Fruit fly (Drosophila melanogaster) whole organism, pupa: ENCODE measurements around the gene Trmt112.

ENCODE experiments used
- CG10348 ChIP-seq: fragments of 200-800 bp; sonication (Bioruptor generic); IDR thresholded peaks from 2 replicates; pipeline ENCODE4 v1.3.6; 2022; ENCODE audit warnings: missing biosample characterization, missing genetic modification characterization
- CG12605 ChIP-seq: fragments of 200-800 bp; sonication (Bioruptor generic); IDR thresholded peaks from 2 replicates; pipeline ENCODE4 v1.3.6; 2022; ENCODE audit warnings: missing biosample characterization, missing genetic modification characterization
- CG13204 ChIP-seq: fragments of 200-800 bp; sonication (Bioruptor generic); optimal IDR thresholded peaks from 2 replicates; lab custom pipeline; 2018; ENCODE audit warnings: missing biosample characterization, mild to moderate bottlenecking, missing genetic modification characterization, moderate library complexity
- CG14655 ChIP-seq: fragments of 200-800 bp; sonication (Bioruptor generic); optimal IDR thresholded peaks from 3 replicates; lab custom pipeline; 2017; ENCODE audit warnings: mild to moderate bottlenecking, missing biosample characterization, missing genetic modification reagents, missing genetic modification characterization
- CG15710 ChIP-seq: fragments of 200-800 bp; sonication (Bioruptor generic); optimal IDR thresholded peaks from 2 replicates; lab custom pipeline; 2018; ENCODE audit warnings: missing biosample characterization, mild to moderate bottlenecking, missing genetic modification characterization, moderate library complexity
- CG17806 ChIP-seq: fragments of 200-800 bp; sonication (Bioruptor generic); optimal IDR thresholded peaks from 2 replicates; lab custom pipeline; 2018; ENCODE audit warnings: missing biosample characterization, mild to moderate bottlenecking, missing genetic modification characterization, moderate library complexity
- CG32121 ChIP-seq: fragments of 200-800 bp; sonication (Bioruptor generic); IDR thresholded peaks from 2 replicates; pipeline ENCODE4 v1.3.6; 2022; ENCODE audit warnings: missing biosample characterization, missing genetic modification characterization
- CG34367 ChIP-seq: fragments of 200-800 bp; sonication (Bioruptor generic); optimal IDR thresholded peaks from 2 replicates; lab custom pipeline; 2018; ENCODE audit warnings: missing biosample characterization, mild to moderate bottlenecking, missing genetic modification characterization
- CG4496 ChIP-seq: fragments of 200-800 bp; sonication (Bioruptor generic); IDR thresholded peaks from 3 replicates; pipeline ENCODE4 v1.3.6; 2022; ENCODE audit warnings: missing biosample characterization, missing genetic modification characterization
- CG8159 ChIP-seq: fragments of 200-800 bp; sonication (Bioruptor generic); optimal IDR thresholded peaks from 3 replicates; lab custom pipeline; 2018; ENCODE audit warnings: missing biosample characterization, mild to moderate bottlenecking, missing genetic modification characterization, moderate library complexity
- CG8301 ChIP-seq: fragments of 200-800 bp; sonication (Bioruptor generic); optimal IDR thresholded peaks from 2 replicates; lab custom pipeline; 2018; ENCODE audit warnings: missing biosample characterization, mild to moderate bottlenecking, missing genetic modification characterization
- CG9948 ChIP-seq: fragments of 200-800 bp; sonication (Bioruptor generic); optimal IDR thresholded peaks from 2 replicates; lab custom pipeline; 2018; ENCODE audit warnings: missing biosample characterization, mild to moderate bottlenecking, missing genetic modification characterization, moderate library complexity
- D1 ChIP-seq: fragments of 200-800 bp; sonication (Bioruptor generic); optimal IDR thresholded peaks from 2 replicates; lab custom pipeline; 2018; ENCODE audit warnings: missing biosample characterization, mild to moderate bottlenecking, missing genetic modification characterization, moderate library complexity
- EcR ChIP-seq: fragments of 200-800 bp; sonication (Bioruptor generic); optimal IDR thresholded peaks from 3 replicates; lab custom pipeline; 2019; ENCODE audit warnings: missing biosample characterization, missing genetic modification characterization, mild to moderate bottlenecking, moderate library complexity, missing genetic modification reagents
- Ets98B ChIP-seq: fragments of 200-800 bp; sonication (Bioruptor generic); IDR thresholded peaks from 2 replicates; pipeline ENCODE4 v1.3.6; 2022; ENCODE audit warnings: missing biosample characterization, missing genetic modification characterization
- Pif1A ChIP-seq: fragments of 200-800 bp; sonication (Bioruptor generic); optimal IDR thresholded peaks from 3 replicates; lab custom pipeline; 2016; ENCODE audit warnings: missing biosample characterization, missing genetic modification characterization
- Pif1B ChIP-seq: fragments of 200-800 bp; sonication (Bioruptor generic); optimal IDR thresholded peaks from 3 replicates; lab custom pipeline; 2016; ENCODE audit warnings: missing biosample characterization, missing genetic modification characterization
- Snoo ChIP-seq: fragments of 200-800 bp; sonication (Bioruptor generic); optimal IDR thresholded peaks from 3 replicates; lab custom pipeline; 2017; ENCODE audit warnings: missing biosample characterization, mild to moderate bottlenecking, missing genetic modification characterization, inconsistent platforms
- fd96Ca ChIP-seq: fragments of 200-800 bp; sonication (Bioruptor generic); IDR thresholded peaks from 3 replicates; pipeline ENCODE4 v1.3.6; 2022; ENCODE audit warnings: missing biosample characterization, missing genetic modification characterization
- rn ChIP-seq: fragments of 200-800 bp; sonication (Bioruptor generic); IDR thresholded peaks from 2 replicates; pipeline ENCODE4 v1.3.6; 2022; ENCODE audit warnings: missing biosample characterization, missing genetic modification characterization

Gene Trmt112

DNA sequence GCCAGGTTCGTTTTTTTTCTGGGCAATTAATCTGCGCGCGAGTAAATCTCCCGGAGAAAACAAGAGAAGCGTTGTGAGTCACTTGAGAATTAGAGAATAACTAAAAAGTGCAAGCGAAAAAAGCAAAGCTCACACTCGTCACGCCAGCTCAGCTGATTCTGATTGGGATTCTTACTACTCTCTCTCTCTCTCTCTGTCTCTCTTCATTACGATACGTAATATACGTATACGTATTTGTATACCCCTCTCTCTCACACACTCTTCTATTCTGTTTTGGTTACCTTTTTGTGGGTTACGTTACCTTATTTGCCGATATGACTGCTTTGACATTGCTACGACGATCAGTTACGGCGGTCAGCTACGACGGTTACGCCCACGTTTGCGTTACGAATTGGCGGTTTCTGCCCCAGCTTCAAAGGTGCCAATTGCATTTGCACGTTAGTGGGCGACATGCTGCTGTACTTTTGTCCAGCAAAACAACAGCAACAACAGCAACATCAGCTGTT, 13.8 kb downstream of the Trmt112 start, which contains the start of the genes Targ1, CG10512 and Targ2:
Targ1 (minus strand) TSS at position 106 of the 506 bp plus-strand sequence.
CG10512 (plus strand) TSS at position 144 of the 506 bp plus-strand sequence.
Targ2 (minus strand) TSS at position 456 of the 506 bp plus-strand sequence.
- TF ChIP-seq Pif1B = no peak
- TF ChIP-seq CG12605 (GFP tag; lab: Robert Waterston, UW) = no peak
- 0 out of 2 replicates have a peak, but pooled peaks have one; percentile 22 for TF ChIP-seq CG32121
- no peak for TF ChIP-seq Snoo (tag; lab: Kevin White, UChicago)
- peak; percentile 37 for TF ChIP-seq EcR
- no peak for TF ChIP-seq CG8159 (tag; lab: Kevin White, UChicago)
- TF ChIP-seq CG9948 (tag; lab: Kevin White, UChicago) = no peak
- no peak for TF ChIP-seq CG10348 (GFP tag; lab: Robert Waterston, UW)

dm6 chr3L:21202029-21202776, 14.4 kb downstream of the Trmt112 start:
- TF ChIP-seq CG14655 (GFP tag; lab: Kevin White, UChicago) (peak; percentile 11), CG15710 (no peak), EcR (peak; percentile 72), Pif1B (no peak), D1 (tag; lab: Kevin White, UChicago) (peak; percentile 52)

- no peak for TF ChIP-seq Snoo (tag; lab: Kevin White, UChicago)
- TF ChIP-seq CG12605 (GFP tag; lab: Robert Waterston, UW) = no peak
- TF ChIP-seq Pif1A (GFP tag; lab: Kevin White, UChicago) = no peak
- TF ChIP-seq Ets98B (GFP tag; lab: Robert Waterston, UW) = no peak
- no peak for TF ChIP-seq fd96Ca
- TF ChIP-seq rn (GFP tag; lab: Robert Waterston, UW) = no peak
- no peak for TF ChIP-seq CG10348 (GFP tag; lab: Robert Waterston, UW)
- TF ChIP-seq CG8301 (tag; lab: Kevin White, UChicago) = no peak
- no peak for TF ChIP-seq Pif1B
- no peak for TF ChIP-seq CG17806 (tag; lab: Kevin White, UChicago)
- TF ChIP-seq CG9948 (tag; lab: Kevin White, UChicago) = no peak
- TF ChIP-seq EcR = no peak
- TF ChIP-seq, all 21 proteins: peak for 0
These were observed 15.3 kb downstream of the Trmt112 start for dm6 chr3L:21201246-21201896.

- no peak for TF ChIP-seq Snoo (tag; lab: Kevin White, UChicago)
- peak; percentile 35 for TF ChIP-seq CG14655 (GFP tag; lab: Kevin White, UChicago)
- TF ChIP-seq CG8159 (tag; lab: Kevin White, UChicago) = no peak
- TF ChIP-seq fd96Ca = no peak
- TF ChIP-seq EcR = peak; percentile 2
- peak; percentile 17 for TF ChIP-seq Pif1A (GFP tag; lab: Kevin White, UChicago)
- TF ChIP-seq CG9948 (tag; lab: Kevin White, UChicago) = peak; percentile 28
- no peak for TF ChIP-seq rn (GFP tag; lab: Robert Waterston, UW)
- TF ChIP-seq CG10348 (GFP tag; lab: Robert Waterston, UW) = no peak
- peak; percentile 70 for TF ChIP-seq CG4496 (GFP tag; lab: Robert Waterston, UW)
- no peak for TF ChIP-seq CG34367 (tag; lab: Kevin White, UChicago)
- peak; percentile 11 for TF ChIP-seq Pif1B
These were observed 16.1 kb downstream of the Trmt112 start for dm6 chr3L:21200587-21200986.

DNA sequence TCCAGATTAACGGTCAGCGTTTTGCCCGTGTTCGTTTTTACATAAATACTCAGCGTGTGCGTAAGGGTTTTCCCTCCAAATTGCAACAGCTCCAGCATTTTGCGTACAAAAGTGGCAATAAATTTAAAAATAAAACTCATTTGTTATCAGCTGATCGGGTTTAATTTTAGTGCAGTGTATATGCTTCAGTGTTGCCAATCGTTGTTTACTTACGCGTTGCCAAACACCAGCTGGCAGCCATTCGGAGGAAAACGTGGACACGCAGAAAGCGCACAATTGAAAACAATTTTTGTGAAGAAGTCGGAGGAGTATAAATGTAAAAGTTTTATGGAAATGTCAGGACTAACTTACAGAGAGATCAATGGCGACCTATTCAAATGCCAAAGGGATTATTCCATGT, 20.1 kb downstream of the Trmt112 start, which contains the start of the genes Targ3 and park:
Targ3 (plus strand) TSS at position 269 of the 400 bp plus-strand sequence.
park (minus strand) TSS at position 291 of the 400 bp plus-strand sequence.
- TF ChIP-seq CG9948 (tag; lab: Kevin White, UChicago) = no peak
- 0 out of 3 replicates have a peak, but pooled peaks have one; percentile 37 for TF ChIP-seq CG4496 (GFP tag; lab: Robert Waterston, UW)
- peak; percentile 33; the same call in 1 of the 3 replicates for TF ChIP-seq fd96Ca

- no peak for TF ChIP-seq CG15710
- no peak for TF ChIP-seq EcR
- TF ChIP-seq CG32121 = no peak
These were observed 22.2 kb downstream of the Trmt112 start for dm6 chr3L:21194392-21194925.

dm6 chr3L:21193170-21193569, 23.5 kb downstream of the Trmt112 start, which contains the start of gene CG42337:
Gene CG42337, minus strand, starts transcription at chr3L:21193363.
- TF ChIP-seq fd96Ca = 0 out of 3 replicates have a peak, but pooled peaks have one; percentile 28
- no peak for TF ChIP-seq CG13204
- no peak for TF ChIP-seq CG34367 (tag; lab: Kevin White, UChicago)
- TF ChIP-seq CG4496 (GFP tag; lab: Robert Waterston, UW) = 0 out of 3 replicates have a peak, but pooled peaks have one; percentile 15
- TF ChIP-seq Pif1A (GFP tag; lab: Kevin White, UChicago) = no peak
- TF ChIP-seq CG8159 (tag; lab: Kevin White, UChicago) = no peak
